Worm (Caenorhabditis elegans) whole organism, L4/young adult: ENCODE data around the gene bli-6.

Experiments used
- dao-5 ChIP-seq: sonication (generic microtip); optimal IDR thresholded peaks from 2 replicates; lab custom pipeline; 2016; ENCODE audit warnings: missing genotype, missing genetic modification characterization, moderate library complexity, missing compliant biosample characterization
- him-1 ChIP-seq: sonication (generic microtip); optimal IDR thresholded peaks from 2 replicates; lab custom pipeline; 2016; ENCODE audit warnings: missing genotype, missing genetic modification reagents, missing genetic modification characterization, missing compliant biosample characterization

DNA sequence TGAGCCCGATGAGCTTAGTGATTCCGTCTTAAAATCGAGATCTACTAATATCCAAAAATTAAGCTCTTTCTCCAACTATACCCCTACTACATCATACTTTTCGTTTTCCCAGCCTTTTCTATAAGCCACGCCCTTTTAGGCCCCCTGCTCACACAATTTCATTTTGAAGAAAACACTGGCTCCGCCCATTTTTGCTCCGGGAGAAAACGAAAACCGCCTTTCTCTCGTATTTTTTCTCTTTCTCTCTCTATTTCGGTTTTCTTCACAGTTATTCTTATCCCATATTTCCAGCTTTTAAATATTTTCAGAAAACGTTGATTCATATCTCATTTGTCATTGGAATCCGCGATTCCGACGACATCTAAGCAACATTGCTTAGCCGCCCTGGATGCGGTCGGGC, 15.2 kb upstream of the bli-6 start, which contains the start of gene Y73B6BL.47:
- TF ChIP-seq him-1 (tag; lab: Kevin White, UChicago) (no peak), dao-5 (tag; lab: Kevin White, UChicago) (no peak)
